Worm (Caenorhabditis elegans) whole organism, L4 larva: ENCODE measurements around the gene sqst-2.

Experiments used
- lin-13 ChIP-seq: fragments of 150-350 bp; optimal IDR thresholded peaks from 2 replicates; lab custom pipeline; 2014; ENCODE audit warnings: missing biosample characterization, missing genetic modification reagents, missing genetic modification characterization
- pha-4 ChIP-seq, 2 experiments: fragments of 150-350 bp in 1 of 2; fragments of 200-800 bp in 1 of 2; sonication (Bioruptor generic) in 1 of 2; IDR thresholded peaks in 1 of 2; optimal IDR thresholded peaks in 1 of 2; 2 replicates each; pipeline versions ENCODE4 v1.3.6 to Lab custom; 2014 to 2022; ENCODE audit warnings: missing genetic modification characterization in 2 of 2, missing genetic modification reagents in 2 of 2, missing biosample characterization in 1 of 2, missing compliant biosample characterization in 1 of 2
- skn-1 ChIP-seq: fragments of 150-350 bp; optimal IDR thresholded peaks from 2 replicates; lab custom pipeline; 2014; ENCODE audit warnings: missing biosample characterization, missing genetic modification characterization
- tag-97 ChIP-seq: fragments of 200-800 bp; sonication (Bioruptor generic); IDR thresholded peaks from 2 replicates; pipeline ENCODE4 v1.3.6; 2022; ENCODE audit warnings: missing genetic modification characterization, missing compliant biosample characterization

ce11 chrIV:7282957-7283356 is 45.8 kb downstream of the sqst-2 start, which contains the start of gene C06E4.1:
- TF ChIP-seq skn-1 (tag; lab: Kevin White, UChicago) (no peak), lin-13 (GFP tag; lab: Kevin White, UChicago) (no peak), tag-97 (GFP tag; lab: Robert Waterston, UW) (no peak), pha-4 (GFP tag; IDR thresholded peaks at IDR 0.05; lab: Robert Waterston, UW) (no peak), pha-4 (tag; optimal IDR thresholded peaks at IDR 0.05; lab: Kevin White, UChicago) (no peak)
